Fruit fly (Drosophila melanogaster) whole organism, embryonic: ENCODE results near the gene vers.

Experiments used
- Atf3 ChIP-seq: fragments of 200-800 bp; sonication (Bioruptor generic); optimal IDR thresholded peaks from 3 replicates; lab custom pipeline; 2016; ENCODE audit warnings: missing biosample characterization, missing genetic modification characterization
- BEAF-32 ChIP-seq: fragments of 200-800 bp; sonication (Bioruptor generic); optimal IDR thresholded peaks from 3 replicates; lab custom pipeline; 2017; ENCODE audit warnings: missing biosample characterization, missing genetic modification characterization, mild to moderate bottlenecking, moderate library complexity, missing genetic modification reagents
- CG11560 ChIP-seq: fragments of 200-800 bp; sonication (Bioruptor generic); IDR thresholded peaks from 3 replicates; pipeline ENCODE4 v1.3.6; 2022; ENCODE audit warnings: missing biosample characterization, missing genetic modification characterization
- CG11696 ChIP-seq: fragments of 200-800 bp; sonication (Bioruptor generic); IDR thresholded peaks from 2 replicates; pipeline ENCODE4 v1.3.6; 2022; ENCODE audit warnings: missing biosample characterization, missing genetic modification characterization
- CG12155 ChIP-seq: fragments of 200-800 bp; sonication (Bioruptor generic); optimal IDR thresholded peaks from 3 replicates; lab custom pipeline; 2016; ENCODE audit warnings: missing biosample characterization, missing genetic modification characterization
- CG12391 ChIP-seq: fragments of 200-800 bp; sonication (Bioruptor generic); optimal IDR thresholded peaks from 3 replicates; lab custom pipeline; 2018; ENCODE audit warnings: missing biosample characterization, mild to moderate bottlenecking, missing genetic modification characterization, moderate library complexity
- CG14441 ChIP-seq: fragments of 200-800 bp; sonication (Bioruptor generic); IDR thresholded peaks from 2 replicates; pipeline ENCODE4 v1.3.6; 2022; ENCODE audit warnings: missing biosample characterization, missing genetic modification characterization
- CG15601 ChIP-seq: fragments of 200-800 bp; sonication (Bioruptor generic); optimal IDR thresholded peaks from 3 replicates; lab custom pipeline; 2019; ENCODE audit warnings: missing biosample characterization, mild to moderate bottlenecking, missing genetic modification characterization, moderate library complexity
- CG16813 ChIP-seq: fragments of 200-800 bp; sonication (Bioruptor generic); IDR thresholded peaks from 3 replicates; pipeline ENCODE4 v1.3.6; 2022; ENCODE audit warnings: missing biosample characterization, missing genetic modification characterization; ENCODE audit not compliant: partially characterized antibody
- CG4282 ChIP-seq: fragments of 200-800 bp; sonication (Bioruptor generic); optimal IDR thresholded peaks from 2 replicates; lab custom pipeline; 2016; ENCODE audit warnings: missing biosample characterization, missing genetic modification characterization
- CG8359 ChIP-seq: fragments of 200-800 bp; sonication (Bioruptor generic); optimal IDR thresholded peaks from 2 replicates; lab custom pipeline; 2017; ENCODE audit warnings: missing biosample characterization, mild to moderate bottlenecking, missing genetic modification characterization, borderline replicate concordance
- CG8388 ChIP-seq: fragments of 200-800 bp; sonication (Bioruptor generic); optimal IDR thresholded peaks from 2 replicates; lab custom pipeline; 2019; ENCODE audit warnings: missing biosample characterization, mild to moderate bottlenecking, missing genetic modification characterization, moderate library complexity
- CG9727 ChIP-seq: fragments of 200-800 bp; sonication (Bioruptor generic); optimal IDR thresholded peaks from 3 replicates; lab custom pipeline; 2017; ENCODE audit warnings: missing biosample characterization, mild to moderate bottlenecking, missing genetic modification characterization
- Doc3 ChIP-seq: fragments of 200-800 bp; sonication (Bioruptor generic); IDR thresholded peaks from 3 replicates; pipeline ENCODE4 v1.3.6; 2022; ENCODE audit warnings: missing biosample characterization, missing genetic modification characterization; ENCODE audit not compliant: partially characterized antibody
- Ets65A ChIP-seq: fragments of 200-800 bp; sonication (Bioruptor generic); peaks from one replicate; lab custom pipeline; 2016; ENCODE audit warnings: missing biosample characterization, missing genetic modification characterization
- H15 ChIP-seq: fragments of 200-800 bp; sonication (Bioruptor generic); IDR thresholded peaks from 3 replicates; pipeline ENCODE4 v1.3.6; 2022; ENCODE audit warnings: missing biosample characterization, missing genetic modification characterization
- Hr39 ChIP-seq: fragments of >200 bp; optimal IDR thresholded peaks from 2 replicates; lab custom pipeline; 2017
- MBD-R2 ChIP-seq: fragments of 200-800 bp; sonication (Bioruptor generic); IDR thresholded peaks from 2 replicates; pipeline ENCODE4 v1.3.6; 2022; ENCODE audit warnings: missing biosample characterization, missing genetic modification characterization
- Med ChIP-seq: fragments of 200-800 bp; sonication (Bioruptor generic); peaks from one replicate; lab custom pipeline; 2016; ENCODE audit warnings: missing biosample characterization, missing genetic modification characterization, mild to moderate bottlenecking, inconsistent platforms, moderate library complexity
- Mrtf ChIP-seq: fragments of 200-800 bp; sonication (Bioruptor generic); IDR thresholded peaks from 3 replicates; pipeline ENCODE4 v1.3.6; 2022; ENCODE audit warnings: missing biosample characterization, missing genetic modification characterization
- Nf-YB ChIP-seq: fragments of 200-800 bp; sonication (Bioruptor generic); optimal IDR thresholded peaks from 3 replicates; lab custom pipeline; 2019; ENCODE audit warnings: missing biosample characterization, mild to moderate bottlenecking, missing genetic modification characterization, moderate library complexity
- Rfx ChIP-seq: fragments of 200-800 bp; sonication (Bioruptor generic); IDR thresholded peaks from 2 replicates; pipeline ENCODE4 v1.3.6; 2022; ENCODE audit warnings: missing biosample characterization, missing genetic modification characterization
- Trl ChIP-seq, 3 experiments: fragments of >200 bp in 2 of 3; fragments of 200-800 bp in 1 of 3; sonication (Bioruptor generic) in 1 of 3; optimal IDR thresholded peaks; 2 replicates in 1 of 3; 3 replicates in 2 of 3; lab custom pipeline; 2016 to 2017; ENCODE audit warnings: missing biosample characterization in 1 of 3, missing genetic modification characterization in 1 of 3
- Usf ChIP-seq: fragments of 200-800 bp; sonication (Bioruptor generic); optimal IDR thresholded peaks from 2 replicates; lab custom pipeline; 2017; ENCODE audit warnings: missing genotype, missing biosample characterization, missing genetic modification characterization
- abd-A ChIP-seq: fragments of 200-800 bp; sonication (Bioruptor generic); optimal IDR thresholded peaks from 3 replicates; lab custom pipeline; 2019; ENCODE audit warnings: missing biosample characterization, mild to moderate bottlenecking, missing genetic modification characterization, moderate library complexity
- bbx ChIP-seq: fragments of 200-800 bp; sonication (Bioruptor generic); IDR thresholded peaks from 2 replicates; pipeline ENCODE4 v1.3.6; 2022; ENCODE audit warnings: missing biosample characterization, missing genetic modification characterization; ENCODE audit not compliant: partially characterized antibody
- br ChIP-seq: fragments of >200 bp; optimal IDR thresholded peaks from 2 replicates; lab custom pipeline; 2017
- cad ChIP-seq: fragments of >200 bp; optimal IDR thresholded peaks from 2 replicates; lab custom pipeline; 2017; ENCODE audit warnings: missing biosample characterization, missing genetic modification characterization
- chinmo ChIP-seq: fragments of 200-800 bp; sonication (Bioruptor generic); IDR thresholded peaks from 4 replicates; pipeline ENCODE4 v1.3.6; 2022; ENCODE audit warnings: missing biosample characterization, missing genetic modification characterization; ENCODE audit not compliant: partially characterized antibody
- chm ChIP-seq: fragments of 200-800 bp; sonication (Bioruptor generic); IDR thresholded peaks from 2 replicates; pipeline ENCODE4 v1.3.6; 2022; ENCODE audit warnings: missing biosample characterization, missing genetic modification characterization
- ci ChIP-seq: fragments of 200-800 bp; sonication (Bioruptor generic); IDR thresholded peaks from 3 replicates; pipeline ENCODE4 v1.3.6; 2022; ENCODE audit warnings: missing biosample characterization, missing genetic modification characterization
- crol ChIP-seq: fragments of 200-800 bp; sonication (Bioruptor generic); IDR thresholded peaks from 2 replicates; pipeline ENCODE4 v1.3.6; 2022; ENCODE audit warnings: missing biosample characterization, missing genetic modification characterization
- cwo ChIP-seq: fragments of 200-800 bp; sonication (Bioruptor generic); optimal IDR thresholded peaks from 3 replicates; lab custom pipeline; 2017; ENCODE audit warnings: missing biosample characterization, missing genetic modification characterization, mild to moderate bottlenecking, moderate library complexity, missing genetic modification reagents
- gfzf ChIP-seq: fragments of 200-800 bp; sonication (Bioruptor generic); optimal IDR thresholded peaks from 2 replicates; lab custom pipeline; 2016; ENCODE audit warnings: missing biosample characterization, mild to moderate bottlenecking, missing genetic modification characterization, moderate library complexity
- kni ChIP-seq: fragments of 200-800 bp; sonication (Bioruptor generic); optimal IDR thresholded peaks from 3 replicates; lab custom pipeline; 2017; ENCODE audit warnings: mild to moderate bottlenecking, missing biosample characterization, missing genetic modification reagents, missing genetic modification characterization
- nmo ChIP-seq: fragments of 200-800 bp; sonication (Bioruptor generic); optimal IDR thresholded peaks from 2 replicates; lab custom pipeline; 2018; ENCODE audit warnings: missing biosample characterization, mild to moderate bottlenecking, missing genetic modification characterization, moderate library complexity
- pb ChIP-seq: fragments of 200-800 bp; sonication (Bioruptor generic); optimal IDR thresholded peaks from 3 replicates; lab custom pipeline; 2016; ENCODE audit warnings: missing biosample characterization, missing genetic modification characterization
- psq ChIP-seq: fragments of 200-800 bp; sonication (Bioruptor generic); optimal IDR thresholded peaks from 2 replicates; lab custom pipeline; 2017; ENCODE audit warnings: missing biosample characterization, missing genetic modification characterization
- pzg ChIP-seq: fragments of 200-800 bp; sonication (Bioruptor generic); optimal IDR thresholded peaks from 3 replicates; lab custom pipeline; 2018; ENCODE audit warnings: missing biosample characterization, mild to moderate bottlenecking, missing genetic modification characterization, moderate library complexity
- sens-2 ChIP-seq: fragments of 200-800 bp; sonication (Bioruptor generic); IDR thresholded peaks from 2 replicates; pipeline ENCODE4 v1.3.6; 2022; ENCODE audit warnings: missing biosample characterization, missing genetic modification characterization
- sna ChIP-seq: fragments of 200-800 bp; sonication (Bioruptor generic); IDR thresholded peaks from 2 replicates; pipeline ENCODE4 v1.3.6; 2022; ENCODE audit warnings: missing biosample characterization, missing genetic modification characterization; ENCODE audit not compliant: partially characterized antibody
- so ChIP-seq: fragments of 200-800 bp; sonication (Bioruptor generic); IDR thresholded peaks from 3 replicates; pipeline ENCODE4 v1.3.6; 2022; ENCODE audit warnings: missing biosample characterization, missing genetic modification characterization
- tap ChIP-seq: fragments of 200-800 bp; optimal IDR thresholded peaks from 3 replicates; lab custom pipeline; 2019; ENCODE audit warnings: missing biosample characterization, mild to moderate bottlenecking, missing genetic modification characterization, moderate library complexity
- tna ChIP-seq: fragments of 200-800 bp; sonication (Bioruptor generic); IDR thresholded peaks from 2 replicates; pipeline ENCODE4 v1.3.6; 2022; ENCODE audit warnings: missing biosample characterization, missing genetic modification characterization; ENCODE audit not compliant: partially characterized antibody
- twi ChIP-seq: fragments of 200-800 bp; optimal IDR thresholded peaks from 2 replicates; lab custom pipeline; 2019; ENCODE audit warnings: missing biosample characterization, mild to moderate bottlenecking, missing genetic modification characterization, moderate library complexity
- vvl ChIP-seq: fragments of 200-800 bp; sonication (Bioruptor generic); IDR thresholded peaks from 2 replicates; pipeline ENCODE4 v1.3.6; 2022; ENCODE audit warnings: missing biosample characterization, missing genetic modification characterization
- zf30C ChIP-seq: fragments of 200-800 bp; sonication (Bioruptor generic); optimal IDR thresholded peaks from 3 replicates; lab custom pipeline; 2018; ENCODE audit warnings: missing biosample characterization, mild to moderate bottlenecking, missing genetic modification characterization

vers gene

DNA sequence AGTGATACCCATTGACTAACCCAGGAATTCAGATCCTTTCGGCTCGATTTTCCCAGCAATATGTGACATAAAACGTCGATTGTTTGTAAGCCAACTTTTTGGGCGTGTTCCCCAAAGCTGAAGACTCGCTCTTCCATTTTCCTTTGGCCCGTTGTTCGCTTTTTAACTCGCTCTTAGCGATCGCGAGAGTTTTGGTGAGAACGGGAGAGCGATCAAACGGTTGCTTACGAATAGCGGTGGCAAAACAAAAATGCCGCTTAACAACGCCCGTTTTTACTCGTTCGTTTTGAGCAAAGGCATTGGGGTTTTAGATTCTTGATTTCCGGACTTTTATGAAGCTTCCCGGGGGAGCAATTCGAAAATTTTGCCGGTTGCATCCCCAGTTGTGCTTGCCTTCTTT, 31.1 kb downstream of the vers start:
- TF ChIP-seq tap (tag; lab: Kevin White, UChicago) (no peak), Trl (optimal IDR thresholded peaks at IDR 0.05; lab: Kevin White, UChicago) (peak; percentile 64 to 68), Trl (GFP tag; optimal IDR thresholded peaks at IDR 0.05; lab: Kevin White, UChicago) (no peak), bbx (GFP tag; lab: Robert Waterston, UW) (peak; percentile 35; the same call in 1 of the 2 replicates), CG4282 (GFP tag; lab: Kevin White, UChicago) (no peak), CG12155 (peak; percentile 85), Doc3 (GFP tag; lab: Robert Waterston, UW) (0 out of 3 replicates have a peak, but pooled peaks have one; percentile 17), psq (GFP tag; lab: Kevin White, UChicago) (peak; percentile 76)
- TF ChIP-seq, all 482 proteins: peak for 5

DNA sequence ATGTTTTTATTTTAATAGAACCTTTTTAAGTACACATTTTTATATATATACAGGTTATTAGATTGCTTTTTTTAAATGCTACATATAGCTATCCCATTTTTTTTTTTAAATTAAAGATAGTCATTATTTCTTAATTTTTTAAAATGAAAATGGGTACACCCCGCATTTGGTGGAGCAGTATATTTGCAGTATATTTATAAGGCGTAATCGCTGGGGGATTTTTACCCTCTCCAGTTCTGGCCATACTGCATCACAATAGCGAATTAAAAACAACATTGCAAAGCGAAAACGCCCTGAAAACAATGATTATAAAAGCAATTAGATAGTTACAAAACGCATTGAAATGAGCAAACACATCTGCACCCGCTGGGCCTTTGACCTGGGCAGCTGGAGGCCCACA, 33.1 kb downstream of the vers start, which contains the start of gene CG32099:
CG32099 (plus strand) TSS at position 250 of the 400 bp plus-strand sequence.
- no peak for TF ChIP-seq cad (GFP tag; lab: Kevin White, UChicago)
- TF ChIP-seq abd-A (tag; lab: Kevin White, UChicago) = no peak
- TF ChIP-seq CG9727 = no peak
- peak; percentile 7 for TF ChIP-seq BEAF-32 (GFP tag; lab: Kevin White, UChicago)
- TF ChIP-seq gfzf (GFP tag; lab: Kevin White, UChicago) = peak; percentile 60
- no peak for TF ChIP-seq CG11560
- peak; percentile 29 for TF ChIP-seq pzg (GFP tag; lab: Kevin White, UChicago)
- TF ChIP-seq MBD-R2 = peak; percentile 47; the same call in 1 of the 2 replicates
- no peak for TF ChIP-seq CG11696 (GFP tag; lab: Robert Waterston, UW)
- TF ChIP-seq, all 482 proteins: peak for 4

- TF ChIP-seq Atf3 = no peak
- TF ChIP-seq tna = peak; percentile 28; the same call in 1 of the 2 replicates
- 0 out of 3 replicates have a peak, but pooled peaks have one; percentile 36 for TF ChIP-seq CG11560
- 0 out of 3 replicates have a peak, but pooled peaks have one; percentile 13 for TF ChIP-seq CG16813
- TF ChIP-seq Ets65A (GFP tag; lab: Kevin White, UChicago) = peak; percentile 71
- no peak for TF ChIP-seq vvl (GFP tag; lab: Robert Waterston, UW)
- TF ChIP-seq so = 0 out of 3 replicates have a peak, but pooled peaks have one; percentile 3
- no peak for TF ChIP-seq chm
- TF ChIP-seq Rfx (GFP tag; lab: Robert Waterston, UW) = peak; percentile 13; the same call in 1 of the 2 replicates
- no peak for TF ChIP-seq zf30C (GFP tag; lab: Kevin White, UChicago)
- no peak for TF ChIP-seq CG8359 (GFP tag; lab: Kevin White, UChicago)
- peak; percentile 66 for TF ChIP-seq crol
- TF ChIP-seq CG15601 = peak; percentile 37
- TF ChIP-seq cwo (GFP tag; lab: Kevin White, UChicago) = peak; percentile 53
- peak; percentile 56 for TF ChIP-seq Hr39 (lab: Kevin White, UChicago)
- TF ChIP-seq Med (GFP tag; lab: Kevin White, UChicago) = peak; percentile 83
- peak; percentile 16 for TF ChIP-seq kni
- 0 out of 4 replicates have a peak, but pooled peaks have one; percentile 70 for TF ChIP-seq chinmo (GFP tag; lab: Robert Waterston, UW)
- no peak for TF ChIP-seq psq (GFP tag; lab: Kevin White, UChicago)
- no peak for TF ChIP-seq br (lab: Kevin White, UChicago)
Observed at dm6 chr3L:12162156-12162682, 46.3 kb downstream of the vers start.

DNA sequence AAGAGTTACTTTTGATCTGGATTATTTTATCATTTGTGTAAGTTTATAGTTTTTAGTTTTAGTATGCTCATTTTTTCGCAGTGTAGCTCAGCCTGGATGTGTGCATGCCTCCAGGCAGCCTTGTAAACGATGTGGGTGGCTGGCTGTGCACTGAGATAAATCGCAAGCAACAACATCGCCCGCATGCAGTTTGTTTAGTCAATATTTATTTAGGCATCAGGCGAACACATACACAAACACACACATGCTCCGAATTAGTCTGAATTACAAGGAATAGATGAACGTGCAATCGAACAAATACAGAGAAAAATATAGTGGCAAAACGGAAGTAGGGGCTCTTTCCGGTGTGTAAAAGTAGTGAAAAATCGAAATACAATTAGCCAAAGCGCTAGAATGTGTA, 47.2 kb downstream of the vers start:
- TF ChIP-seq ci (GFP tag; lab: Robert Waterston, UW) = peak; percentile 46; the same call in 2 of the 3 replicates
- TF ChIP-seq twi (tag; lab: Kevin White, UChicago) = no peak
- TF ChIP-seq CG12391 (tag; lab: Kevin White, UChicago) = no peak
- no peak for TF ChIP-seq CG8388 (GFP tag; lab: Kevin White, UChicago)
- peak; percentile 41 for TF ChIP-seq nmo
- no peak for TF ChIP-seq sna (GFP tag; lab: Robert Waterston, UW)
- no peak for TF ChIP-seq pb (GFP tag; lab: Kevin White, UChicago)
- no peak for TF ChIP-seq sens-2 (GFP tag; lab: Robert Waterston, UW)
- 0 out of 3 replicates have a peak, but pooled peaks have one; percentile 25 for TF ChIP-seq H15
- TF ChIP-seq CG14441 (GFP tag; lab: Robert Waterston, UW) = 0 out of 2 replicates have a peak, but pooled peaks have one; percentile 4
- TF ChIP-seq Usf = no peak
- TF ChIP-seq Mrtf (GFP tag; lab: Robert Waterston, UW) = no peak
- TF ChIP-seq Nf-YB (GFP tag; lab: Kevin White, UChicago) = no peak
